Fruit fly (Drosophila melanogaster) whole organism, prepupa: ENCODE measurements around the gene CNMa.

Source experiments
- Blimp-1 ChIP-seq: fragments of 200-800 bp; sonication (Bioruptor generic); optimal IDR thresholded peaks from 3 replicates; lab custom pipeline; 2017; ENCODE audit warnings: missing biosample characterization, missing genetic modification characterization, mild to moderate bottlenecking, moderate library complexity, missing genetic modification reagents
- CG1621 ChIP-seq: fragments of 200-800 bp; sonication (Bioruptor generic); optimal IDR thresholded peaks from 3 replicates; lab custom pipeline; 2018; ENCODE audit warnings: missing biosample characterization, mild to moderate bottlenecking, missing genetic modification characterization
- CG3032 ChIP-seq: fragments of 200-800 bp; optimal IDR thresholded peaks from 2 replicates; lab custom pipeline; 2019; ENCODE audit warnings: missing biosample characterization, mild to moderate bottlenecking, missing genetic modification characterization, moderate library complexity
- CG4318 ChIP-seq: fragments of 200-800 bp; sonication (Bioruptor generic); optimal IDR thresholded peaks from 3 replicates; lab custom pipeline; 2017; ENCODE audit warnings: missing biosample characterization, mild to moderate bottlenecking, missing genetic modification characterization
- CG6792 ChIP-seq: fragments of 200-800 bp; sonication (Bioruptor generic); optimal IDR thresholded peaks from 3 replicates; lab custom pipeline; 2016; ENCODE audit warnings: missing biosample characterization, missing genetic modification characterization
- CG6854 ChIP-seq: fragments of 200-800 bp; sonication (Bioruptor generic); optimal IDR thresholded peaks from 2 replicates; lab custom pipeline; 2017; ENCODE audit warnings: missing biosample characterization, mild to moderate bottlenecking, missing genetic modification characterization
- CG7368 ChIP-seq: fragments of 200-800 bp; sonication (Bioruptor generic); optimal IDR thresholded peaks from 3 replicates; lab custom pipeline; 2016; ENCODE audit warnings: missing biosample characterization, missing genetic modification characterization
- CG8319 ChIP-seq: fragments of 200-800 bp; sonication (Bioruptor generic); optimal IDR thresholded peaks from 3 replicates; lab custom pipeline; 2016; ENCODE audit warnings: missing biosample characterization, missing genetic modification characterization
- Hr38 ChIP-seq: sonication (Bioruptor generic); optimal IDR thresholded peaks from 2 replicates; lab custom pipeline; 2016; ENCODE audit warnings: missing biosample characterization, missing genetic modification characterization
- Sox102F ChIP-seq: fragments of 200-800 bp; sonication (Bioruptor generic); optimal IDR thresholded peaks from 2 replicates; lab custom pipeline; 2016; ENCODE audit warnings: missing biosample characterization, mild to moderate bottlenecking, missing genetic modification characterization
- acj6 ChIP-seq: fragments of 200-800 bp; sonication (Bioruptor generic); optimal IDR thresholded peaks from 3 replicates; lab custom pipeline; 2016; ENCODE audit warnings: missing biosample characterization, missing genetic modification characterization
- fd59A ChIP-seq: fragments of 200-800 bp; sonication (Bioruptor generic); optimal IDR thresholded peaks from 2 replicates; lab custom pipeline; 2017; ENCODE audit warnings: missing biosample characterization, mild to moderate bottlenecking, missing genetic modification characterization, missing genetic modification reagents
- fd85E ChIP-seq: fragments of 200-800 bp; sonication (Bioruptor generic); optimal IDR thresholded peaks from 3 replicates; lab custom pipeline; 2016; ENCODE audit warnings: missing biosample characterization, missing genetic modification characterization
- pdm3 ChIP-seq: fragments of 200-800 bp; sonication (Bioruptor generic); optimal IDR thresholded peaks from 3 replicates; lab custom pipeline; 2016; ENCODE audit warnings: missing biosample characterization, missing genetic modification characterization

dm6 chr3L:1808631-1809030 lies 46.8 kb downstream of the CNMa start:
- no peak for TF ChIP-seq Blimp-1 (GFP tag; lab: Kevin White, UChicago)
- peak; percentile 85 for TF ChIP-seq CG1621 (tag; lab: Kevin White, UChicago)
- TF ChIP-seq acj6 (GFP tag; lab: Kevin White, UChicago), result peak; percentile 85
- TF ChIP-seq CG4318 (GFP tag; lab: Kevin White, UChicago), result no peak
- TF ChIP-seq CG3032 (tag; lab: Kevin White, UChicago), result peak; percentile 84
- TF ChIP-seq CG8319 (GFP tag; lab: Kevin White, UChicago), result peak; percentile 75
- no peak for TF ChIP-seq fd85E
- no peak for TF ChIP-seq Sox102F (GFP tag; lab: Kevin White, UChicago)
- peak; percentile 84 for TF ChIP-seq CG6792
- TF ChIP-seq CG6854, result no peak
- TF ChIP-seq fd59A (GFP tag; lab: Kevin White, UChicago), result peak; percentile 84
- TF ChIP-seq Hr38 (GFP tag; lab: Kevin White, UChicago), result no peak
- peak; percentile 87 for TF ChIP-seq pdm3
- TF ChIP-seq CG7368 (GFP tag; lab: Kevin White, UChicago), result no peak
